Worm (Caenorhabditis elegans): Measurements from ENCODE around the gene ZK455.5.

DNA sequence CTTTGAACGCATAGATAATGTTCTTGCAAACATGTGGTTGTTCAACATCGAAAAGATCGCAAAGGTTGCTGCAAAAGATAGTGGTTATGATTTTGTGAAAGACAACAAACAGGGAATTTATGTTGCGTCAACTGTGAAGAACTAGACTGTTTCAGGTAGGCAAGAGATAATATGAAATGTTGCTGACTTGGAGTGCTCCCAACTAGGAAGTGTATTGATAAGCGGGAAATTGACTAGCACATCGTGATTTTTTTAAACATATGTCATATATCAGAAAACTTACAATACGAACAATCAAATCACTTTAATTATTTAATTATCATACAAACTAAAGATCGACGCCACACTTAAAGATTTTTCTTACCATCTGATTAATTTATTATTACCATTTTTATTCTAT is 3.5 kb downstream of the ZK455.5 start:
- TF ChIP-seq ama-1 (optimal IDR thresholded peaks at IDR 0.05) (no peak), ceh-36 (tag; optimal IDR thresholded peaks at IDR 0.05) (no peak)

Measured in whole organism, early embryonic.